Worm (Caenorhabditis elegans) whole organism, midembryonic: ENCODE measurements around the gene F55G11.2.

Experiments used
- T22C8.4 ChIP-seq: fragments of 200-800 bp; sonication (Bioruptor generic); IDR thresholded peaks from 2 replicates; pipeline ENCODE4 v1.3.6; 2022; ENCODE audit warnings: missing genetic modification characterization, missing compliant biosample characterization
- klf-2 ChIP-seq: fragments of 200-800 bp; sonication (Bioruptor generic); conservative IDR thresholded peaks from 2 replicates; pipeline ENCODE4 v1.3.6; 2022; ENCODE audit warnings: missing genetic modification reagents, missing genetic modification characterization, missing compliant biosample characterization
- med-1 ChIP-seq: sonication (generic microtip); optimal IDR thresholded peaks from 2 replicates; lab custom pipeline; 2017; ENCODE audit warnings: missing genetic modification characterization, mild to moderate bottlenecking, missing compliant biosample characterization, antibody characterized with exemption, missing genetic modification reagents; ENCODE audit not compliant: insufficient read depth
- tab-1 ChIP-seq: fragments of 200-800 bp; sonication (Bioruptor generic); IDR thresholded peaks from 2 replicates; pipeline ENCODE4 v1.3.6; 2022; ENCODE audit warnings: missing genetic modification characterization, missing compliant biosample characterization

DNA sequence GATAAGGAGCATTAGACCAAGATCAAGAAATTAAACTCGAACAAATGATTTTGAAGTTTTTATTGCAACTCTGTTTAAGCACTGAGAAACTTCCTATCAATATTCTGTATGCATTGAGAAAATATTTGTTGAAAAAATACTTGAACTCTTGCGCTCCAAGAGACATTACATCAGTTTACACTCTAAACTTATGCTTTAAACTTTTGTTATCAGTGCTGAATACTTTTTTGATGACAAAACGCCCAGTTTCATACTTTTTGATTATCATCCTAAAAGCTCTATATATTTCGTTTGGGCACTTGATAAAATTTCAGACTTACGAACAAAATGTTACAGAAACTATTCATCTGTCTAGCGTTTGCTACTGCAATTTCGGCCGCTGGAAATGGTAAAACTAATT lies 6.9 kb upstream of the F55G11.2 start, which contains the start of gene dod-17:
- no peak for TF ChIP-seq med-1 (GFP tag; lab: Kevin White, UChicago)
- no peak for TF ChIP-seq klf-2 (GFP tag; lab: Robert Waterston, UW)
- TF ChIP-seq T22C8.4 (GFP tag; lab: Robert Waterston, UW): no peak
- TF ChIP-seq tab-1 (GFP tag; lab: Robert Waterston, UW): no peak
